Fruit fly (Drosophila melanogaster) whole organism, embryonic: ENCODE data around the gene MTF-1.

Experiments used
- Ada2b ChIP-seq: fragments of 200-800 bp; sonication (Bioruptor generic); IDR thresholded peaks from 2 replicates; pipeline ENCODE4 v1.3.6; 2022; ENCODE audit warnings: missing biosample characterization, missing genetic modification characterization
- Bgb ChIP-seq: fragments of 200-800 bp; sonication (Bioruptor generic); IDR thresholded peaks from 2 replicates; pipeline ENCODE4 v1.3.6; 2022; ENCODE audit warnings: missing biosample characterization, missing genetic modification characterization; ENCODE audit not compliant: partially characterized antibody
- CG13287 ChIP-seq: fragments of 200-800 bp; sonication (Bioruptor generic); IDR thresholded peaks from 2 replicates; pipeline ENCODE4 v1.3.6; 2022; ENCODE audit warnings: missing biosample characterization, missing genetic modification characterization; ENCODE audit not compliant: partially characterized antibody
- CG15269 ChIP-seq: fragments of 200-800 bp; sonication (Bioruptor generic); optimal IDR thresholded peaks from 2 replicates; lab custom pipeline; 2018; ENCODE audit warnings: missing biosample characterization, mild to moderate bottlenecking, missing genetic modification characterization, moderate library complexity
- CG15514 ChIP-seq: fragments of 200-800 bp; sonication (Bioruptor generic); optimal IDR thresholded peaks from 3 replicates; lab custom pipeline; 2017; ENCODE audit warnings: missing biosample characterization, missing genetic modification characterization, mild to moderate bottlenecking, moderate library complexity, missing genetic modification reagents
- CG1603 ChIP-seq: fragments of 200-800 bp; sonication (Bioruptor generic); optimal IDR thresholded peaks from 2 replicates; lab custom pipeline; 2019; ENCODE audit warnings: missing biosample characterization, mild to moderate bottlenecking, missing genetic modification characterization, moderate library complexity
- CG16815 ChIP-seq: fragments of 200-800 bp; sonication (Bioruptor generic); optimal IDR thresholded peaks from 3 replicates; lab custom pipeline; 2017; ENCODE audit warnings: missing biosample characterization, mild to moderate bottlenecking, missing genetic modification characterization
- CG2712 ChIP-seq: fragments of 200-800 bp; optimal IDR thresholded peaks from 3 replicates; lab custom pipeline; 2019; ENCODE audit warnings: missing biosample characterization, mild to moderate bottlenecking, missing genetic modification characterization, moderate library complexity
- CG30431 ChIP-seq: fragments of 200-800 bp; sonication (Bioruptor generic); optimal IDR thresholded peaks from 2 replicates; lab custom pipeline; 2017; ENCODE audit warnings: missing biosample characterization, missing genetic modification characterization
- CG33213 ChIP-seq: fragments of 200-800 bp; sonication (Bioruptor generic); optimal IDR thresholded peaks from 3 replicates; lab custom pipeline; 2016; ENCODE audit warnings: missing biosample characterization, missing genetic modification characterization
- CG3838 ChIP-seq: fragments of 200-800 bp; sonication (Bioruptor generic); optimal IDR thresholded peaks from 3 replicates; lab custom pipeline; 2016; ENCODE audit warnings: missing biosample characterization, missing genetic modification characterization
- CG3847 ChIP-seq: fragments of 200-800 bp; sonication (Bioruptor generic); IDR thresholded peaks from 2 replicates; pipeline ENCODE4 v1.3.6; 2022; ENCODE audit warnings: missing biosample characterization, missing genetic modification characterization
- CG4282 ChIP-seq: fragments of 200-800 bp; sonication (Bioruptor generic); optimal IDR thresholded peaks from 2 replicates; lab custom pipeline; 2016; ENCODE audit warnings: missing biosample characterization, missing genetic modification characterization
- CG4424 ChIP-seq: fragments of 200-800 bp; sonication (Bioruptor generic); optimal IDR thresholded peaks from 3 replicates; lab custom pipeline; 2016; ENCODE audit warnings: missing biosample characterization, missing genetic modification characterization
- CG4820 ChIP-seq: fragments of 200-800 bp; sonication (Bioruptor generic); optimal IDR thresholded peaks from 3 replicates; lab custom pipeline; 2016; ENCODE audit warnings: missing biosample characterization, missing genetic modification characterization
- CG6683 ChIP-seq: fragments of 200-800 bp; sonication (Bioruptor generic); optimal IDR thresholded peaks from 2 replicates; lab custom pipeline; 2017; ENCODE audit warnings: missing biosample characterization, mild to moderate bottlenecking, missing genetic modification characterization, missing genetic modification reagents
- CG7963 ChIP-seq: fragments of 200-800 bp; sonication (Bioruptor generic); IDR thresholded peaks from 3 replicates; pipeline ENCODE4 v1.3.6; 2022; ENCODE audit warnings: missing biosample characterization, missing genetic modification characterization; ENCODE audit not compliant: partially characterized antibody
- CG9797 ChIP-seq: fragments of 200-800 bp; sonication (Bioruptor generic); optimal IDR thresholded peaks from 3 replicates; lab custom pipeline; 2018; ENCODE audit warnings: missing biosample characterization, mild to moderate bottlenecking, missing genetic modification characterization
- CTCF ChIP-seq: fragments of 200-800 bp; sonication (Bioruptor generic); optimal IDR thresholded peaks from 2 replicates; lab custom pipeline; 2017; ENCODE audit warnings: missing biosample characterization, mild to moderate bottlenecking, missing genetic modification characterization, moderate library complexity
- Dbx ChIP-seq: fragments of 200-800 bp; sonication (Bioruptor generic); IDR thresholded peaks from 3 replicates; pipeline ENCODE4 v1.3.6; 2022; ENCODE audit warnings: missing biosample characterization, missing genetic modification characterization
- Dip2 ChIP-seq: fragments of 200-800 bp; sonication (Bioruptor generic); IDR thresholded peaks from 2 replicates; pipeline ENCODE4 v1.3.6; 2022; ENCODE audit warnings: missing biosample characterization, missing genetic modification characterization
- HmgD ChIP-seq: fragments of 200-800 bp; sonication (Bioruptor generic); optimal IDR thresholded peaks from 3 replicates; lab custom pipeline; 2016; ENCODE audit warnings: missing biosample characterization, missing genetic modification characterization
- Hr51 ChIP-seq, 2 experiments: fragments of 200-800 bp; sonication (Bioruptor generic); optimal IDR thresholded peaks; 2 replicates in 1 of 2; 3 replicates in 1 of 2; lab custom pipeline; 2016 to 2018; ENCODE audit warnings: missing biosample characterization in 2 of 2, missing genetic modification characterization in 2 of 2, mild to moderate bottlenecking in 1 of 2, moderate library complexity in 1 of 2
- Max ChIP-seq: fragments of 200-800 bp; sonication (Bioruptor generic); optimal IDR thresholded peaks from 2 replicates; lab custom pipeline; 2016; ENCODE audit warnings: missing biosample characterization, mild to moderate bottlenecking, missing genetic modification characterization
- Nf-YC ChIP-seq: fragments of 200-800 bp; optimal IDR thresholded peaks from 3 replicates; lab custom pipeline; 2019; ENCODE audit warnings: missing biosample characterization, mild to moderate bottlenecking, missing genetic modification characterization, moderate library complexity
- Scr ChIP-seq: fragments of 200-800 bp; sonication (Bioruptor generic); IDR thresholded peaks from 2 replicates; pipeline ENCODE4 v1.3.6; 2022; ENCODE audit warnings: missing biosample characterization, missing genetic modification characterization; ENCODE audit not compliant: partially characterized antibody
- Sin3A ChIP-seq: fragments of >200 bp; optimal IDR thresholded peaks from 2 replicates; lab custom pipeline; 2018
- Six4 ChIP-seq: fragments of 200-800 bp; sonication (Bioruptor generic); optimal IDR thresholded peaks from 2 replicates; lab custom pipeline; 2016; ENCODE audit warnings: missing biosample characterization, missing genetic modification characterization
- Trl ChIP-seq, 3 experiments: fragments of >200 bp in 2 of 3; fragments of 200-800 bp in 1 of 3; sonication (Bioruptor generic) in 1 of 3; optimal IDR thresholded peaks; 2 replicates in 1 of 3; 3 replicates in 2 of 3; lab custom pipeline; 2016 to 2017; ENCODE audit warnings: missing biosample characterization in 1 of 3, missing genetic modification characterization in 1 of 3
- amos ChIP-seq: fragments of 200-800 bp; sonication (Bioruptor generic); IDR thresholded peaks from 2 replicates; pipeline ENCODE4 v1.3.6; 2022; ENCODE audit warnings: missing biosample characterization, missing genetic modification characterization; ENCODE audit not compliant: partially characterized antibody
- bbx ChIP-seq: fragments of 200-800 bp; sonication (Bioruptor generic); IDR thresholded peaks from 2 replicates; pipeline ENCODE4 v1.3.6; 2022; ENCODE audit warnings: missing biosample characterization, missing genetic modification characterization; ENCODE audit not compliant: partially characterized antibody
- chinmo ChIP-seq: fragments of 200-800 bp; sonication (Bioruptor generic); IDR thresholded peaks from 4 replicates; pipeline ENCODE4 v1.3.6; 2022; ENCODE audit warnings: missing biosample characterization, missing genetic modification characterization; ENCODE audit not compliant: partially characterized antibody
- chn ChIP-seq: fragments of 200-800 bp; sonication (Bioruptor generic); optimal IDR thresholded peaks from 2 replicates; lab custom pipeline; 2016; ENCODE audit warnings: missing biosample characterization, missing genetic modification characterization
- croc ChIP-seq: fragments of 200-800 bp; sonication (Bioruptor generic); conservative IDR thresholded peaks from 3 replicates; pipeline ENCODE4 v1.3.6; 2022; ENCODE audit warnings: missing biosample characterization, missing genetic modification characterization
- crp ChIP-seq, 2 experiments: fragments of 200-800 bp; sonication (Bioruptor generic); optimal IDR thresholded peaks; 2 replicates in 1 of 2; 3 replicates in 1 of 2; lab custom pipeline; 2017; ENCODE audit warnings: missing biosample characterization in 2 of 2, missing genetic modification characterization in 2 of 2, mild to moderate bottlenecking in 1 of 2, moderate library complexity in 1 of 2
- dati ChIP-seq: fragments of 200-800 bp; sonication (Bioruptor generic); IDR thresholded peaks from 2 replicates; pipeline ENCODE4 v1.3.6; 2022; ENCODE audit warnings: missing biosample characterization, missing genetic modification characterization
- ems ChIP-seq: fragments of 200-800 bp; sonication (Bioruptor generic); optimal IDR thresholded peaks from 3 replicates; lab custom pipeline; 2016; ENCODE audit warnings: missing biosample characterization, missing genetic modification characterization
- fd3F ChIP-seq: fragments of 200-800 bp; sonication (Bioruptor generic); optimal IDR thresholded peaks from 2 replicates; lab custom pipeline; 2018; ENCODE audit warnings: missing biosample characterization, mild to moderate bottlenecking, missing genetic modification characterization, moderate library complexity
- lab ChIP-seq: fragments of 200-800 bp; sonication (Bioruptor generic); optimal IDR thresholded peaks from 3 replicates; lab custom pipeline; 2017; ENCODE audit warnings: missing biosample characterization, missing genetic modification characterization, mild to moderate bottlenecking, moderate library complexity, missing genetic modification reagents
- mirr ChIP-seq: fragments of 200-800 bp; sonication (Bioruptor generic); optimal IDR thresholded peaks from 3 replicates; lab custom pipeline; 2018; ENCODE audit warnings: missing biosample characterization, mild to moderate bottlenecking, missing genetic modification characterization
- nmo ChIP-seq: fragments of 200-800 bp; sonication (Bioruptor generic); optimal IDR thresholded peaks from 2 replicates; lab custom pipeline; 2018; ENCODE audit warnings: missing biosample characterization, mild to moderate bottlenecking, missing genetic modification characterization, moderate library complexity
- nom ChIP-seq: fragments of 200-800 bp; sonication (Bioruptor generic); optimal IDR thresholded peaks from 2 replicates; lab custom pipeline; 2017; ENCODE audit warnings: missing biosample characterization, missing genetic modification characterization, mild to moderate bottlenecking, moderate library complexity, missing genetic modification reagents
- p53 ChIP-seq: fragments of 200-800 bp; sonication (Bioruptor generic); optimal IDR thresholded peaks from 2 replicates; lab custom pipeline; 2016; ENCODE audit warnings: missing biosample characterization, missing genetic modification characterization
- psq ChIP-seq: fragments of 200-800 bp; sonication (Bioruptor generic); optimal IDR thresholded peaks from 2 replicates; lab custom pipeline; 2017; ENCODE audit warnings: missing biosample characterization, missing genetic modification characterization
- sisA ChIP-seq: fragments of 200-800 bp; sonication (Bioruptor generic); IDR thresholded peaks from 2 replicates; pipeline ENCODE4 v1.3.6; 2022; ENCODE audit warnings: missing biosample characterization, missing genetic modification characterization
- stc ChIP-seq: fragments of 200-800 bp; sonication (Bioruptor generic); IDR thresholded peaks from 2 replicates; pipeline ENCODE4 v1.3.6; 2022; ENCODE audit warnings: missing biosample characterization, missing genetic modification characterization
- sug ChIP-seq: fragments of 200-800 bp; optimal IDR thresholded peaks from 2 replicates; lab custom pipeline; 2019; ENCODE audit warnings: missing biosample characterization, mild to moderate bottlenecking, missing genetic modification characterization, moderate library complexity
- trem ChIP-seq: fragments of 200-800 bp; optimal IDR thresholded peaks from 3 replicates; lab custom pipeline; 2019; ENCODE audit warnings: missing biosample characterization, mild to moderate bottlenecking, missing genetic modification characterization, moderate library complexity
- trh ChIP-seq: fragments of 200-800 bp; sonication (Bioruptor generic); optimal IDR thresholded peaks from 2 replicates; lab custom pipeline; 2016; ENCODE audit warnings: missing biosample characterization, missing genetic modification characterization
- wdn ChIP-seq: fragments of 200-800 bp; sonication (Bioruptor generic); IDR thresholded peaks from 2 replicates; pipeline ENCODE4 v1.3.6; 2022; ENCODE audit warnings: missing biosample characterization, missing genetic modification characterization

MTF-1 gene

dm6 chr3L:9476829-9477228 lies 46.7 kb downstream of the MTF-1 start, which contains the start of the genes Uch-L5 and Jarid2 (continued):
- TF ChIP-seq Dbx (GFP tag; lab: Robert Waterston, UW) (0 out of 3 replicates have a peak, but pooled peaks have one; percentile 17), Scr (GFP tag; lab: Robert Waterston, UW) (no peak), Trl (optimal IDR thresholded peaks at IDR 0.05; lab: Kevin White, UChicago) (no peak), Trl (GFP tag; optimal IDR thresholded peaks at IDR 0.05; lab: Kevin White, UChicago) (peak; percentile 66), wdn (peak; percentile 47; the same call in 1 of the 2 replicates), p53 (peak; percentile 55), CG30431 (GFP tag; lab: Kevin White, UChicago) (no peak), CG4282 (GFP tag; lab: Kevin White, UChicago) (no peak), CG13287 (GFP tag; lab: Robert Waterston, UW) (peak; percentile 33; the same call in 1 of the 2 replicates), CG6683 (GFP tag; lab: Kevin White, UChicago) (no peak), CG2712 (tag; lab: Kevin White, UChicago) (peak; percentile 61), HmgD (GFP tag; lab: Kevin White, UChicago) (peak; percentile 80), CG15269 (tag; lab: Kevin White, UChicago) (no peak), Nf-YC (peak; percentile 46), trem (peak; percentile 82), CG16815 (no peak), CG1603 (tag; lab: Kevin White, UChicago) (peak; percentile 91), psq (GFP tag; lab: Kevin White, UChicago) (peak; percentile 53), fd3F (GFP tag; lab: Kevin White, UChicago) (no peak), CTCF (GFP tag; lab: Kevin White, UChicago) (peak; percentile 59), CG33213 (no peak), stc (GFP tag; lab: Robert Waterston, UW) (no peak), bbx (GFP tag; lab: Robert Waterston, UW) (0 out of 2 replicates have a peak, but pooled peaks have one; percentile 19), CG3847 (GFP tag; lab: Robert Waterston, UW) (peak; percentile 86), CG7963 (GFP tag; lab: Robert Waterston, UW) (0 out of 3 replicates have a peak, but pooled peaks have one; percentile 8), Ada2b (GFP tag; lab: Robert Waterston, UW) (no peak), Sin3A (lab: Kevin White, UChicago) (peak; percentile 79), Six4 (GFP tag; lab: Kevin White, UChicago) (no peak), sisA (GFP tag; lab: Robert Waterston, UW) (peak; percentile 49), CG4424 (GFP tag; lab: Kevin White, UChicago) (peak; percentile 28), Bgb (GFP tag; lab: Robert Waterston, UW) (peak; percentile 45), Max (GFP tag; lab: Kevin White, UChicago) (peak; percentile 52), sug (tag; lab: Kevin White, UChicago) (peak; percentile 46), croc (no peak), trh (GFP tag; lab: Kevin White, UChicago) (no peak), CG9797 (peak; percentile 60), nom (GFP tag; lab: Kevin White, UChicago) (peak; percentile 40), nmo (GFP tag; lab: Kevin White, UChicago) (peak; percentile 57), ems (peak; percentile 55), CG3838 (GFP tag; lab: Kevin White, UChicago) (no peak), Hr51 (GFP tag; optimal IDR thresholded peaks at IDR 0.05; lab: Kevin White, UChicago) (peak in 1 of 2 experiments; percentile 30), CG4820 (GFP tag; lab: Kevin White, UChicago) (peak; percentile 19), CG15514 (GFP tag; lab: Kevin White, UChicago) (peak; percentile 85), chinmo (0 out of 4 replicates have a peak, but pooled peaks have one; percentile 7), chn (GFP tag; lab: Kevin White, UChicago) (peak; percentile 65), crp (GFP tag; optimal IDR thresholded peaks at IDR 0.05; lab: Kevin White, UChicago) (peak in 1 of 2 experiments; percentile 27), lab (GFP tag; lab: Kevin White, UChicago) (peak; percentile 65), dati (no peak), mirr (GFP tag; lab: Kevin White, UChicago) (peak; percentile 61), amos (GFP tag; lab: Robert Waterston, UW) (peak; percentile 50), Dip2 (GFP tag; lab: Robert Waterston, UW) (no peak)
